Fruit fly (Drosophila melanogaster) whole organism, wandering third instar larva: ENCODE results near the gene CSN3.

ENCODE experiments used
- N ChIP-seq: fragments of >200 bp; optimal IDR thresholded peaks from 2 replicates; lab custom pipeline; 2018; ENCODE audit warnings: missing biosample characterization, missing external identifiers, missing genetic modification characterization
- lola ChIP-seq: fragments of >200 bp; optimal IDR thresholded peaks from 2 replicates; lab custom pipeline; 2017; ENCODE audit warnings: missing biosample characterization, missing genetic modification characterization
- pan ChIP-seq: fragments of >200 bp; optimal IDR thresholded peaks from 2 replicates; lab custom pipeline; 2017
- psq ChIP-seq: fragments of 200-800 bp; sonication (Bioruptor generic); optimal IDR thresholded peaks from 3 replicates; lab custom pipeline; 2017; ENCODE audit warnings: missing biosample characterization, mild to moderate bottlenecking, missing genetic modification characterization, moderate library complexity

DNA sequence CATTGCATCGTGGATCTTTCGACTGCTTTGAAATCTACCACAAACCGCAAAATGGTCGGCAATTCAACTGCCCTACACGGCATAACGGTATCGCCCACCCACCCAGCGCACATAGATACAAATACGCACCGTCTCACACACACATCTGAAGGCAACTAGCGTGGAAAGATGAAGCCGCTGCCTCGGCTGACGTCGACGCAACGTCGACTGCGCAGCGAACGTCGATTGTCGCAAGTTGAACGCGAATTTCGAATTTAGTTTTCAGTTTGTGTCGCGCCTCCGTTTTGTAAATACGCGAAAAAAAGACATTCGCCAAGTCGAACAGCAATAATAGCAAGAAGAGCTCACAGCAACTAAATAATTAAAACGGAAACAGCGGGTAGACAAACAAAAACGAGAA is 13.4 kb downstream of the CSN3 start:
- TF ChIP-seq lola (no peak), N (GFP tag; lab: Kevin White, UChicago) (no peak), pan (lab: Kevin White, UChicago) (no peak), psq (GFP tag; lab: Kevin White, UChicago) (no peak)
